Fruit fly (Drosophila melanogaster) ovary, adult (tissue): ENCODE results near the gene PIG-Wb.
A peak's percentile ranks its signal among the peaks of the same experiment; 100 is the strongest.

Experiments
- CG17801 ChIP-seq: fragments of 200-800 bp; optimal IDR thresholded peaks from 2 replicates; lab custom pipeline; 2019; ENCODE audit warnings: missing biosample characterization, mild to moderate bottlenecking, missing genetic modification characterization, moderate library complexity; ENCODE audit not compliant: partially characterized antibody

The PIG-Wb gene

DNA sequence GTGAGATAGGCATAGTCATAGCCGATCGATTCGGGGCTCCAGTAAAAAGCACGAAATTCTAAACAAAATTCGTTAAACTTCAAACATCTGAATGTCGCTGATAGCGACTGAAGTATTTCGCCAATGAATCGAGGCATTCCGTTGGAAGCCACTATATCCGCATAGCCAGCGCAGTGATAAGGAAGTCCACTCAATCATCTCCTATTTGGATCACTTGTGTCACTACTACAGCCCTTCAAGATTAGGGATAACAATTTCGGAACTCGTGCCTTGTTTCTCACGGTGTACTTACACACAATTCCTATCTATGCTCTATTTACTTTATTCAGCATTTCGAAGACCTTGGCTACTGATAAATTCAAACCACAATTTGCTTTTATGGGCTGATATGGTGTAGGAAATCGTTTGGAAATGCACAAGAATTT lies at the start of gene PIG-Wb:
TSS of gene PIG-Wb (minus strand) at position 209 of the 425 bp plus-strand sequence.
- TF ChIP-seq CG17801 (GFP tag; lab: Kevin White, UChicago) = no peak

DNA sequence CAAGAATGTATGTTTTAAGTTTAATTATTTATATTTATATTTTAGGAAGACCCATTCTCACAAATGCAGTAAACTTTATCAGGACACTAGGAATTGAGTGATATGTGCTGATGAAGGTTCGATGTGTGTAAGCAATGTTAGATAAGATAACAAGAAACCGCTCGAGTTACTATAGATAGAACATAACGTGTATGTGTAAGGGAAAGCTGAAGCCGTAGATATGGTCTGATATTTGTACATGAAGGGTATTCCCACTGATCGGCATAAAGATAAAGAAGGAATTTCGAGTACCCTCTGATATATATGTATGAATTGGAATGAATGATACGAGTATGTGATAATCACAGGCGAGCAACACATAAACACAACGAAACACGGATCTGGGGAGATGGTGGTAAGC lies 46.2 kb upstream of the PIG-Wb start:
- no peak for TF ChIP-seq CG17801 (GFP tag; lab: Kevin White, UChicago)

DNA sequence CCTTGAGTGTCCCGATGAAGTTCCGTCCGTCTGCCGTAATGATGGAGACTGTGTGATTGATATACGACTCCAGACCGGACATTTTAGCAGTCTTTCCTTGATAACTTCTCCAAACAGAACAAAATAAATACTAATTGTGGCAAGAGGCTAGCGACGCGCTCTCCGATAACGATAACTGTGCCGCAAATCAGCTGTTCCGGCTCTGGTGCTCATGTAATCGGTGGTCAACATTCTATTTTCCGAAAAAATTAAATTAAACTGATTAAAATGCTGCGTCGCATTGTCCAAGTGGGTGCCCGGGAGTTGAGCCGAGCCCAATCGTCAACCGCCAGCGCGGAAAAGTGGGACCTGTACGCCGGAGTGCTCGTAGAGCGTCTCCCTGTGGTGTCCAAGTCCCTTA lies 39.3 kb upstream of the PIG-Wb start, which contains the start of the genes CG2021 and mRpL46:
TSS of gene CG2021 (minus strand) at position 163 of the 400 bp plus-strand sequence.
TSS of gene mRpL46 (plus strand) at position 191 of the 400 bp plus-strand sequence.
- TF ChIP-seq CG17801 (GFP tag; lab: Kevin White, UChicago) = no peak

DNA sequence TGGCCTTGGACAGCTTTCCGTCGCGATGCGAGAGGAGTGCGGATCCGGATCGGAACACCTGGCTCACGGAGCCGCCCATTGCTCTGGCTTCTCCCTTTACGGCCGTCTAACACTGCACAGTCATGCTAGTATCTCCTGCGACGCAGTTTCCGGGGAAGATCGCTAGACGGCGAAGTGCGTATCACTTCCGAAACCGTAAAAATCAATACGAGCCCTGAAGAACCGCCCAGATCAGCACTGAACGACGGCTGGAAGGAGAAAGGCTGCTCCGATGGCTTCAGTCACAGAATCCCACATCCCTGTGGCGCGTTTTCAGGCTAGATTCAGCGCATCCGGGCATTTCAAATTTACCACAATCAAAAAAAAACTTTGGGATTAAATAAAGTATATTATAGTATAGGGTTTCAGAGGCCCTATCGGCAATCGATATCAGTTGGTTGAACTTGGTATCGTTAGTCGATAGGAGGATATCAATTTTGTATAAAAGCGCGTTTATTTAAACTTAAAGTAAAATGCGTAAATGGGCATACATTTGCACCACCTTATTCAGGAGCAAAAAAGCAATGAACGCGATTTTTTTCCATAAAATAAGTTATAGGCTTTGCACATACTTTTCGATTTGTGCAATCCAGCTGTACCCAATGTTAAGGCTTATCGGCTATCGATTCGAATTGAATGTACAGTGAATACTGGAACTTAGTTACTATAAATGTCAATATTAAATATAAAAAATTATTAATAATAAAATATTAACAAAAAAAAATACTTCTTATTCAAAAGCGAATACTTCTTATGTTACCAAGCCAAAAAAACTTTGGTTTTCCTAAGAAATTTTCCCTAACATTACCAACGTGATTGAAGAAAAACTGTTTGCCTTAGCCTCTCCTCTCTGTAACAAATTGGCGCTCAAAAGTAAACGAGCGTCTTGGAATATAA lies 37.1 kb upstream of the PIG-Wb start, which contains the start of the genes CG13933 and PolD2:
TSS of gene CG13933 (minus strand) at position 435 of the 936 bp plus-strand sequence.
TSS of gene PolD2 (plus strand) at position 921 of the 936 bp plus-strand sequence.
- TF ChIP-seq CG17801 (GFP tag; lab: Kevin White, UChicago) = peak; percentile 94

DNA sequence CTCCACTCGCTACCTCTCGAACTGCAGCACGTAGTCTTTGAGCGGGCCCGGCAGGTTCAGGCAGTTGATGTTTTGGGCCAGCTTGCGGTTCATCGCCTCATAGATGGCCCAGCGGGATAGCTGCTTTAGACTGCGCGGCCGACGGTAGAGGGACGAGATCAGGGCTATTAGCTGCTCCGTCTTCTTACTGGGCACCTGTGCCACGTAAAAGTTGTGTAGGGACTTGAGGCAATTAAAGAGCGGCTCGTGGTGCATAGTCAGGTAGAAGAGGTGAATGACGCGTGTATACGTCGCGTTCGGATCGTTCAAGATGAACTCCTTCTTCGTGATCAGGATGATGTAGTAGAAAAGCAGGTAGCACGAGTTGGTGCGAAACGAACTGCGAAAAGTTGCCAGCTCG lies 34.7 kb upstream of the PIG-Wb start:
- no peak for TF ChIP-seq CG17801 (GFP tag; lab: Kevin White, UChicago)

DNA sequence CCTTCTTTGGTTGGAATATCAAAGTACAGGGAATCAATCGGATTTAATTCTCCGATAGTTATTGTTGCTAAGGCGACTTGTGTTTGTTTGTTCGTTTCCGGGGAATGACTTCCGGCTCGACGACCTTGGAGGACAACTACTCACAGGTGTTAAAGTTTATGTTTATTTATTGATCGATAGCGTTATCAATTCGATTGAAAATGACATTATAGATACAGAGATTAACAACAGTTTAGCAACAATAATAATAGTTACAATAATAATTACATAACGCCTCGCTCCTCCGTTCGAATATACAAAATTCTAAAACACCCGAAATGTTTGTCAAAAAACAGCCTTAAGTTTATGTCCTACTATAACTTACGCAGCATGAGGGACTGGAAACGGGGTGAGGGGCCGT lies 33.8 kb upstream of the PIG-Wb start, which contains the start of gene Dhc62B:
TSS of gene Dhc62B (minus strand) at position 101 of the 400 bp plus-strand sequence.
- TF ChIP-seq CG17801 (GFP tag; lab: Kevin White, UChicago) = no peak

DNA sequence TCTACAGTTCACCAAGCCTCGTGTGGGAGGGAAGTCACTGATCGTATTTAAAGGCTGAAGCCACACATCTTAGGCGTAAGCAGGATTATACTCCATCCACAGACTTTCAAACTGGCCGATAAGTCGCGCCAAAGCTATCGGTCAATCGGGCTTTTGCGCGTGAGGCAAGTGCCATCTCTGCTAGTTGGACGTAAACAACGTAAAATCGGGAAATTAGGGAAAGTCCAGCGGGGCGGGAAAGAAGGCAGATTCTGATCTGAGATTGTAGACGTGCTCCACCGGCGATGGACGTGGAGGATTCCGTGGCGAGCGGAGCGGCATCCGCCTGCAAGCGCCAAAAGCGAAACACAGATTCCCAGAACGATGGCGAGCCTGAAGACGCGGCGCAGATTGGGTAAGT lies 18.2 kb upstream of the PIG-Wb start, which contains the start of gene CG8001:
TSS of gene CG8001 (plus strand) at position 17 of the 400 bp plus-strand sequence.
- no peak for TF ChIP-seq CG17801 (GFP tag; lab: Kevin White, UChicago)

DNA sequence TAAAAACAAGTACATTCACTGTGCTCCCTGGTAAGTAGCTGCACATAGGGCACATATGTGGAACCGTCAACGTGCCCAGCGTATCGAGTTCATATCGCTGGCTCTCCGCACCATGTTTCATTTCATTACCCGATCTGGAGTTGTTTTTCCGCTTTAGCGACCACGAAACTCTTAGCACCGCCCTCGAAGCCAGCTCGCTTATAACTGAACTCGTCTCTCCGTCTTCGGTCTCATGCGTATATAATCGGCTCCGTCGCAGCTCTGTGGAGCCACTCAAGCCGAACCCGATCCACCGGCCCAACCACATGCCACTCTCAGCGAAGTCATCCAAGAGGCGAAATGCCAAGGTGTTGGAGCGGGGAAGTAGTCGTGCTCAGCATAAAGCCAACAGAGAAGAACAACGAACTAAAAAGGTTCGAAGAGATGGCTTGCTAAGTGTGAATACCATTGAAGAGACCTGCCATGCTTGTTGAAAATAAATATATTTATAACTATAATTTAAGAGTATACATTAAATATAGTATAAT lies 17.6 kb upstream of the PIG-Wb start, which contains the start of gene Cht2:
TSS of gene Cht2 (minus strand) at position 477 of the 527 bp plus-strand sequence.
- TF ChIP-seq CG17801 (GFP tag; lab: Kevin White, UChicago) = peak; percentile 56

DNA sequence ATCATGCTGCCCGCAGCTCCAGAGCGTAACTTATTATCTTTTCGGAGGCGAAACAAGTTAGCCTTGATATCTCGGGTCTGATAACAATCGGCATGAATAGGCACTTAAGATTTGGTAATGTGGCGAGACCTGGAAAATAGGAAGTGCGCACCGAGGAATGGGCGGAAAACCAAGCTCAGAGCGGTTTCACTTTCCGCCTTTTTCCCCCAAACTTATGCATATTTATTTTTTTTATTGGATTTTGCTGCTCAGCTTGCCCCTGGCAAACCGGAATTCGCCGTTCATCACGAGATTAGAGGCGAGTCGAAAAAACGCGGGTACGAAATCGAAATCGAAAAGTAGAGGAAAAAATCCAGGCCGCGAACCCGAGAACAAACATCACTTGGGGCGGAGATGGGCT lies 17.0 kb upstream of the PIG-Wb start:
- TF ChIP-seq CG17801 (GFP tag; lab: Kevin White, UChicago) = no peak

DNA sequence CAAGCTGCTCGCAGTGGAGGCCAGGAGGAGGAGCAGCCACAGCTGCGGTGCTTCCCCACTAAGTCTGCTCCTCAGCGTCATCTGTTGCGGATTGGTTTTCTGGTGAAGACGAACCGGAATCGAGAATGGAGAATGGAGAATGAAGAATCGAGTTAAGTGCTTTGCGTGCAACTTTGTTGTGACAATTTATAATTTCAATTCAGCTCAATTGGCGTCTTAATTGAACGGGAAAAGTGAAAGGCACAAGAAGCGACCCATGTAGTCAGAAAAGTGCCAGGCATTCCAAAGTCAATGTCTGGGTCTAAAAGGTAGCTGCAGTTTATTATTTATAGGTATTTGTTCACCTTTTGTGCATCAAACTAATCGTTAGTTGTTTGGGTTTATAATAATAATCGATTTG lies 16.4 kb upstream of the PIG-Wb start:
- no peak for TF ChIP-seq CG17801 (GFP tag; lab: Kevin White, UChicago)

DNA sequence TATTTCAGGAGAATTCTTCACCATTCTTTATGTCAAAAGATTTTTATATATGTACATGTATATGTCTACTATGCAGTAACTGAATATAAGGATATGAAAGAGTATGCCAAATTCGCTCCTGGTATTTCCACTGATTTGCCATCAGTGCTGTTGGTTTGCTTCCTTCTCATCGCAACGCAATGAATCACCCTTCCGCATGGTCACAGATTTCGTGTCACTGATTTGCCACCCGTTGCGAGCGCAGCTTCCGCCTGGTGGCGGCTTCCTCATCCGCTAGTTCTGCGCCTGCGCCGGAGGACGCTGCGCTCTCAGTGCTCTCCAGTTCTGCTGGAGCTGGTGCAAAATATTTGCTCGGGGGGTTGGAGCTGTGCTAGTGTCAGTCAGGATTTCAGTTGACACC lies 10.3 kb upstream of the PIG-Wb start:
- no peak for TF ChIP-seq CG17801 (GFP tag; lab: Kevin White, UChicago)

DNA sequence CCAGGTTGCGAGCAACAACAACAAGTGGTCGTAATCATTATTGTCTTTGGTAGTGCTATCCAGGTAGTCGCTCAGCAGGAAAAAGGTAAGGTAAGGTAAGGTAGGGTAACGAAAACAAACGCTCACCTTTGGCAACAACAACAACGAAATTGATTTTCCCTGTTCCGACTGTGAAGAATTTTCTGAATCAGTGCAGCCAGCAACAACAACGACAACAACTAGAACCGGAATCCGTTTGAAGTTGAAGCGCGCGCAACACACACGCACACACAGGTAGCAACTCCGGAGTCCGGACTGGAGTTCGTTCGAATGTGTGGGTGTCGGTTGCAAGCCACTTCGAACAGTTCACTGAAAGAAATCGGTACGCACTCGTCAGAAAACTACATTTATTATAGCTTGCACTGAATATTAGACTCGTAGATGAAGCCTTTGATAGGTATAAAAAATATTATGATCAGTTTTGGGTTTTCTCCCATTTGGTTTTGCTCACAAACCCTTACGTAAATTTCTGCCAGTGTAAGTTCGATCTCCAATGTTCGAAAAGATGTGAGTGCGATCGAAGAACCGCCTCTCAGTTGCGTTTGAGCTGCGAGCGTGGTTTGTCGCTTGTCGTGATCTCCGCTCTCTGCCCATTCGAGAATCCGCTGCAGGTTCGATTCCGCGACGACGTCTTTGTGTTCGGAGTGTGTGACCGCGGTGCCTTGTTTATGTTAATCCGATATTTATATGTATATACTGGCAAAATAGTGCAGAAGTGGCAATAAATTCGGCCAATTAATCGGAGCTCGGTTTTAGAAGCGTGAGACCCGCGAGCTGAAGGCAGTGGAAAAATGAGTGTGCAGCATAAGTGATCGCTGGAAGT lies 8.7 kb upstream of the PIG-Wb start, which contains the start of gene CG13921:
TSS of gene CG13921 (plus strand) at position 570 of the 862 bp plus-strand sequence.
- TF ChIP-seq CG17801 (GFP tag; lab: Kevin White, UChicago) = peak; percentile 98

DNA sequence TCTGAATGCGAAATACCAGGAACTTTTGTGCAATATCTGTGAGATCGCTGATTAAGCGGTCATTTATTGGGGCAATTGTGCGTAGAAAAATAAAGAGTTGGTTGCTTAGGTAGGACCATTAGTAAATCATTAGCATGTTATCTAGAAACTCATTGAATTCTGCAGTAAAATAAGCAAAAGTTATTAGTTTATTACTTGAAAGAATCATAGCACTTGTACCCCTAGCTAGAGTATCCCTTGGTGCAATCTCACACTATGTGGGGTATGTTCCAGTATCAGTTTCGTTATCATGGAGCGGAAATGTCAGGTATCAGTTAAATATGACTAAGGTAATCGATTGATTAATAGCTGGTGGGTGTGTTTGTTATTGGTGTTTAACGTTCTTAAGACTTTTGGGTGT lies 7.5 kb upstream of the PIG-Wb start:
- no peak for TF ChIP-seq CG17801 (GFP tag; lab: Kevin White, UChicago)

DNA sequence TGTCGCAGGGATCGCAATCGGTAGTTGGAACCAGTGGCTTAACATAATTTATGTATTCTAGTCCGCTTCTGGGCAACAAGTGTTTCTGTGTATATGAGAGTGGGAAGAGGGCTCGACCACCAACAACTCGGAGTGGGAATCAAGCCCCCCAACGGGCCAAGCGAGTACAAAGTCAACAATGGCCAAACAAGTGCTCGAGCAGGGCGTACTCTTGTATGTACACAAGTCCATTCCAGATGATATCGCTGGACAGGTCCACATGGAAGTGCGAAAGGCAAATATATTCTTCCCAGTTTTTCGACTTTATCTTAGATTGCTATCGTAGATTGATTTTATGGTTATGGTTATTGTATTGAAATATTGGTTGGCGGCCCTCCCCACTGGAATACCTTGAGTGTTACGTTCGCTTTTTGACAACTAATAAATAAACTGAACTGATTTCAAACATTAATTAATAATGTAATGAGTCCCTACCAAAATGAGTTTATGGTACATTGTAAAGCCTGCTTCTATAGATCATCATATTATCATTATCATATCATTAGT lies 4.7 kb upstream of the PIG-Wb start:
- no peak for TF ChIP-seq CG17801 (GFP tag; lab: Kevin White, UChicago)
